ENCODE assay signal across 2 fruit fly cellular contexts in genomic region chr3L:12672748-12673288, dm6.
TF ChIP-seq lines count a peak whose summit lies in the region.

No protein-coding gene starts in this region.

TF ChIP-seq in whole organism, embryonic, 481 proteins besides CTCF, POLR2A, EP300 and RAD21 (continued from another document):
- TF ChIP-seq bbx (GFP tag; IDR thresholded peaks at IDR 0.05; lab: Robert Waterston, UW; ENCODE audit: partially characterized antibody) = no peak
- peak; percentile 42 for TF ChIP-seq ac (GFP tag; optimal IDR thresholded peaks at IDR 0.05; lab: Kevin White, UChicago)
- peak; percentile 29 for TF ChIP-seq phol (tag; optimal IDR thresholded peaks at IDR 0.05; lab: Kevin White, UChicago)
- no peak for TF ChIP-seq CG2199 (GFP tag; IDR thresholded peaks at IDR 0.05; lab: Robert Waterston, UW)
- TF ChIP-seq Ets65A (GFP tag; lab: Kevin White, UChicago) = peak; percentile 75
- peak; percentile 38 for TF ChIP-seq CG2712 (tag; optimal IDR thresholded peaks at IDR 0.05; lab: Kevin White, UChicago)
- no peak for TF ChIP-seq slou (GFP tag; optimal IDR thresholded peaks at IDR 0.05; lab: Kevin White, UChicago)
- peak; percentile 18 for TF ChIP-seq CG14710 (tag; optimal IDR thresholded peaks at IDR 0.05; lab: Kevin White, UChicago)
- TF ChIP-seq CG10959 (GFP tag; IDR thresholded peaks at IDR 0.05; lab: Robert Waterston, UW) = peak; percentile 49; the same call in 1 of the 2 replicates
- no peak for TF ChIP-seq HmgZ (tag; optimal IDR thresholded peaks at IDR 0.05; lab: Kevin White, UChicago)
- TF ChIP-seq CG10543 (GFP tag; optimal IDR thresholded peaks at IDR 0.05; lab: Kevin White, UChicago) = no peak
- peak; percentile 54 for TF ChIP-seq CG4404 (GFP tag; IDR thresholded peaks at IDR 0.05; lab: Robert Waterston, UW)
- TF ChIP-seq cwo (GFP tag; optimal IDR thresholded peaks at IDR 0.05; lab: Kevin White, UChicago) = no peak
- TF ChIP-seq CG17361 (GFP tag; IDR thresholded peaks at IDR 0.05; lab: Robert Waterston, UW) = 0 out of 3 replicates have a peak, but pooled peaks have one; percentile 22
- peak; percentile 72 for TF ChIP-seq Drgx (GFP tag; IDR thresholded peaks at IDR 0.05; lab: Robert Waterston, UW)
- peak; percentile 39 for TF ChIP-seq CG9727 (GFP tag; optimal IDR thresholded peaks at IDR 0.05; lab: Kevin White, UChicago)
- peak; percentile 17 for TF ChIP-seq CG4820 (GFP tag; optimal IDR thresholded peaks at IDR 0.05; lab: Kevin White, UChicago)
- TF ChIP-seq E2f1 (GFP tag; IDR thresholded peaks at IDR 0.05; lab: Robert Waterston, UW) = no peak
- TF ChIP-seq CG31441 (GFP tag; IDR thresholded peaks at IDR 0.05; lab: Robert Waterston, UW) = 0 out of 2 replicates have a peak, but pooled peaks have one; percentile 25
- peak in 1 of 2 experiments; percentile 34 for TF ChIP-seq chif (GFP tag; optimal IDR thresholded peaks at IDR 0.05; lab: Kevin White, UChicago)
- peak; percentile 53 for TF ChIP-seq dmrt11E (tag; optimal IDR thresholded peaks at IDR 0.05; lab: Kevin White, UChicago)
- TF ChIP-seq ara (GFP tag; IDR thresholded peaks at IDR 0.05; lab: Robert Waterston, UW) = 0 out of 2 replicates have a peak, but pooled peaks have one; percentile 6
- TF ChIP-seq Xrp1 (GFP tag; IDR thresholded peaks at IDR 0.05; lab: Robert Waterston, UW) = peak; percentile 44; the same call in 1 of the 2 replicates
- no peak for TF ChIP-seq luna (GFP tag; optimal IDR thresholded peaks at IDR 0.05; lab: Kevin White, UChicago)
- TF ChIP-seq CG15696 (tag; optimal IDR thresholded peaks at IDR 0.05; lab: Kevin White, UChicago) = peak; percentile 20
- peak; percentile 57 for TF ChIP-seq CG10979 (tag; optimal IDR thresholded peaks at IDR 0.05; lab: Kevin White, UChicago)
- peak; percentile 22 for TF ChIP-seq CG4424 (GFP tag; optimal IDR thresholded peaks at IDR 0.05; lab: Kevin White, UChicago)
- TF ChIP-seq CG16815 (GFP tag; optimal IDR thresholded peaks at IDR 0.05; lab: Kevin White, UChicago) = peak; percentile 35
- TF ChIP-seq Rx (GFP tag; IDR thresholded peaks at IDR 0.05; lab: Robert Waterston, UW) = no peak
- TF ChIP-seq bsh (GFP tag; optimal IDR thresholded peaks at IDR 0.05; lab: Kevin White, UChicago) = peak; percentile 24 to 28
- peak; percentile 2 for TF ChIP-seq fd96Cb (tag; optimal IDR thresholded peaks at IDR 0.05; lab: Kevin White, UChicago)
- peak; percentile 21 for TF ChIP-seq CG18262 (tag; optimal IDR thresholded peaks at IDR 0.05; lab: Kevin White, UChicago)

TF ChIP-seq in whole organism, prepupa, 60 proteins besides CTCF, POLR2A, EP300 and RAD21 (continued from another document):
- TF ChIP-seq CG11294 (GFP tag; IDR thresholded peaks at IDR 0.05; lab: Robert Waterston, UW) (peak; percentile 55), eg (GFP tag; IDR thresholded peaks at IDR 0.05; lab: Robert Waterston, UW) (peak; percentile 72), topi (GFP tag; optimal IDR thresholded peaks at IDR 0.05; lab: Kevin White, UChicago) (peak; percentile 23), salr (GFP tag; optimal IDR thresholded peaks at IDR 0.05; lab: Kevin White, UChicago) (peak in 1 of 2 experiments; percentile 45), CG11902 (GFP tag; optimal IDR thresholded peaks at IDR 0.05; lab: Kevin White, UChicago) (no peak), CG6854 (GFP tag; optimal IDR thresholded peaks at IDR 0.05; lab: Kevin White, UChicago) (no peak), Hr38 (GFP tag; optimal IDR thresholded peaks at IDR 0.05; lab: Kevin White, UChicago) (no peak), Hr39 (GFP tag; optimal IDR thresholded peaks at IDR 0.05; lab: Kevin White, UChicago) (no peak), CG6808 (GFP tag; optimal IDR thresholded peaks at IDR 0.05; lab: Kevin White, UChicago) (peak; percentile 34), Met (GFP tag; optimal IDR thresholded peaks at IDR 0.05; lab: Kevin White, UChicago) (peak; percentile 7), CG7368 (GFP tag; optimal IDR thresholded peaks at IDR 0.05; lab: Kevin White, UChicago) (no peak), CG8319 (GFP tag; optimal IDR thresholded peaks at IDR 0.05; lab: Kevin White, UChicago) (no peak), acj6 (GFP tag; optimal IDR thresholded peaks at IDR 0.05; lab: Kevin White, UChicago) (peak; percentile 21), Ets96B (tag; optimal IDR thresholded peaks at IDR 0.05; lab: Kevin White, UChicago) (peak; percentile 44), CG34406 (GFP tag; optimal IDR thresholded peaks at IDR 0.05; lab: Kevin White, UChicago) (no peak), pdm3 (GFP tag; optimal IDR thresholded peaks at IDR 0.05; lab: Kevin White, UChicago) (peak; percentile 49), cyc (GFP tag; optimal IDR thresholded peaks at IDR 0.05; lab: Kevin White, UChicago) (no peak), spab (GFP tag; optimal IDR thresholded peaks at IDR 0.05; lab: Kevin White, UChicago) (peak; percentile 17), Sox102F (GFP tag; optimal IDR thresholded peaks at IDR 0.05; lab: Kevin White, UChicago) (no peak), CG31627 (GFP tag; optimal IDR thresholded peaks at IDR 0.05; lab: Kevin White, UChicago) (no peak), esn (GFP tag; optimal IDR thresholded peaks at IDR 0.05; lab: Kevin White, UChicago) (peak; percentile 23), Sox15 (GFP tag; optimal IDR thresholded peaks at IDR 0.05; lab: Kevin White, UChicago) (no peak), fd59A (GFP tag; optimal IDR thresholded peaks at IDR 0.05; lab: Kevin White, UChicago) (peak; percentile 30), CG10631 (GFP tag; optimal IDR thresholded peaks at IDR 0.05; lab: Kevin White, UChicago) (peak; percentile 50), Ets21C (GFP tag; optimal IDR thresholded peaks at IDR 0.05; lab: Kevin White, UChicago) (no peak), lz (GFP tag; optimal IDR thresholded peaks at IDR 0.05; lab: Kevin White, UChicago) (peak; percentile 12), Gug (GFP tag; IDR thresholded peaks at IDR 0.05; lab: Robert Waterston, UW) (peak; percentile 51; the same call in 1 of the 2 replicates)
